Fruit fly (Drosophila melanogaster) whole organism, embryonic: ENCODE measurements around the gene CG45045.

Experiments used
- Blimp-1 ChIP-seq: fragments of 200-800 bp; sonication (Bioruptor generic); optimal IDR thresholded peaks from 3 replicates; lab custom pipeline; 2018; ENCODE audit warnings: missing biosample characterization, missing genetic modification characterization, mild to moderate bottlenecking, moderate library complexity, missing genetic modification reagents
- C15 ChIP-seq: fragments of 200-800 bp; sonication (Bioruptor generic); IDR thresholded peaks from 3 replicates; pipeline ENCODE4 v1.3.6; 2022; ENCODE audit warnings: missing biosample characterization, missing genetic modification characterization
- CG10321 ChIP-seq: fragments of 200-800 bp; sonication (Bioruptor generic); IDR thresholded peaks from 2 replicates; pipeline ENCODE4 v1.3.6; 2022; ENCODE audit warnings: missing biosample characterization, missing genetic modification characterization
- CG10979 ChIP-seq: fragments of 200-800 bp; sonication (Bioruptor generic); optimal IDR thresholded peaks from 2 replicates; lab custom pipeline; 2018; ENCODE audit warnings: missing biosample characterization, mild to moderate bottlenecking, missing genetic modification characterization, moderate library complexity
- CG13123 ChIP-seq: fragments of 200-800 bp; sonication (Bioruptor generic); optimal IDR thresholded peaks from 2 replicates; lab custom pipeline; 2016; ENCODE audit warnings: missing biosample characterization, missing genetic modification characterization
- CG13287 ChIP-seq: fragments of 200-800 bp; sonication (Bioruptor generic); IDR thresholded peaks from 2 replicates; pipeline ENCODE4 v1.3.6; 2022; ENCODE audit warnings: missing biosample characterization, missing genetic modification characterization; ENCODE audit not compliant: partially characterized antibody
- CG13894 ChIP-seq: fragments of 200-800 bp; sonication (Bioruptor generic); optimal IDR thresholded peaks from 3 replicates; lab custom pipeline; 2018; ENCODE audit warnings: missing biosample characterization, mild to moderate bottlenecking, missing genetic modification characterization, moderate library complexity
- CG14667 ChIP-seq: fragments of 200-800 bp; sonication (Bioruptor generic); IDR thresholded peaks from 2 replicates; pipeline ENCODE4 v1.3.6; 2022; ENCODE audit warnings: missing biosample characterization, missing genetic modification characterization
- CG1647 ChIP-seq: fragments of 200-800 bp; sonication (Bioruptor generic); optimal IDR thresholded peaks from 3 replicates; lab custom pipeline; 2016; ENCODE audit warnings: missing biosample characterization, missing genetic modification characterization
- CG16863 ChIP-seq: fragments of 200-800 bp; sonication (Bioruptor generic); optimal IDR thresholded peaks from 3 replicates; lab custom pipeline; 2016; ENCODE audit warnings: missing biosample characterization, missing genetic modification characterization
- CG17612 ChIP-seq: fragments of 200-800 bp; sonication (Bioruptor generic); IDR thresholded peaks from 2 replicates; pipeline ENCODE4 v1.3.6; 2022; ENCODE audit warnings: missing biosample characterization, missing genetic modification characterization
- CG30431 ChIP-seq: fragments of 200-800 bp; sonication (Bioruptor generic); optimal IDR thresholded peaks from 2 replicates; lab custom pipeline; 2017; ENCODE audit warnings: missing biosample characterization, missing genetic modification characterization
- CG3281 ChIP-seq: fragments of 200-800 bp; sonication (Bioruptor generic); optimal IDR thresholded peaks from 3 replicates; lab custom pipeline; 2017; ENCODE audit warnings: missing biosample characterization, mild to moderate bottlenecking, missing genetic modification characterization
- CG6254 ChIP-seq: fragments of 200-800 bp; sonication (Bioruptor generic); optimal IDR thresholded peaks from 3 replicates; lab custom pipeline; 2017; ENCODE audit warnings: mild to moderate bottlenecking, missing biosample characterization, missing genetic modification reagents, missing genetic modification characterization
- CG7839 ChIP-seq: fragments of 200-800 bp; sonication (Bioruptor generic); optimal IDR thresholded peaks from 3 replicates; lab custom pipeline; 2018; ENCODE audit warnings: missing biosample characterization, mild to moderate bottlenecking, missing genetic modification characterization, moderate library complexity
- CG7928 ChIP-seq: fragments of 200-800 bp; sonication (Bioruptor generic); optimal IDR thresholded peaks from 2 replicates; lab custom pipeline; 2017; ENCODE audit warnings: missing biosample characterization, mild to moderate bottlenecking, missing genetic modification characterization
- CG7987 ChIP-seq: fragments of 200-800 bp; sonication (Bioruptor generic); optimal IDR thresholded peaks from 2 replicates; lab custom pipeline; 2018; ENCODE audit warnings: missing biosample characterization, mild to moderate bottlenecking, missing genetic modification characterization, moderate library complexity
- Camta ChIP-seq: fragments of 200-800 bp; sonication (Bioruptor generic); optimal IDR thresholded peaks from 2 replicates; lab custom pipeline; 2016; ENCODE audit warnings: missing biosample characterization, missing genetic modification characterization
- D19A ChIP-seq: fragments of 200-800 bp; optimal IDR thresholded peaks from 3 replicates; lab custom pipeline; 2019; ENCODE audit warnings: missing biosample characterization, mild to moderate bottlenecking, missing genetic modification characterization, moderate library complexity
- Dek ChIP-seq: fragments of 200-800 bp; sonication (Bioruptor generic); optimal IDR thresholded peaks from 3 replicates; lab custom pipeline; 2019; ENCODE audit warnings: missing biosample characterization, mild to moderate bottlenecking, missing genetic modification characterization, moderate library complexity
- Dfd ChIP-seq, 2 experiments: fragments of >200 bp; optimal IDR thresholded peaks; 2 replicates each; lab custom pipeline; 2017; ENCODE audit warnings: missing biosample characterization in 2 of 2, missing genetic modification characterization in 2 of 2
- Eip74EF ChIP-seq, 2 experiments: fragments of 200-800 bp in 1 of 2; fragments of >200 bp in 1 of 2; sonication (Bioruptor generic) in 1 of 2; optimal IDR thresholded peaks; 2 replicates each; lab custom pipeline; 2017 to 2019; ENCODE audit warnings: missing biosample characterization in 2 of 2, missing genetic modification characterization in 2 of 2, mild to moderate bottlenecking in 1 of 2, moderate library complexity in 1 of 2
- Fer3 ChIP-seq: fragments of 200-800 bp; sonication (Bioruptor generic); optimal IDR thresholded peaks from 2 replicates; lab custom pipeline; 2018; ENCODE audit warnings: missing biosample characterization, mild to moderate bottlenecking, missing genetic modification characterization, moderate library complexity
- Lhr ChIP-seq: fragments of 200-800 bp; sonication (Bioruptor generic); optimal IDR thresholded peaks from 3 replicates; lab custom pipeline; 2017; ENCODE audit warnings: mild to moderate bottlenecking, missing biosample characterization, missing genetic modification reagents, missing genetic modification characterization
- NK7.1 ChIP-seq: fragments of 200-800 bp; sonication (Bioruptor generic); optimal IDR thresholded peaks from 3 replicates; lab custom pipeline; 2016; ENCODE audit warnings: missing biosample characterization, missing genetic modification characterization
- Nf-YB ChIP-seq: fragments of 200-800 bp; sonication (Bioruptor generic); optimal IDR thresholded peaks from 3 replicates; lab custom pipeline; 2019; ENCODE audit warnings: missing biosample characterization, mild to moderate bottlenecking, missing genetic modification characterization, moderate library complexity
- Spps ChIP-seq: fragments of 200-800 bp; sonication (Bioruptor generic); optimal IDR thresholded peaks from 2 replicates; lab custom pipeline; 2018; ENCODE audit warnings: missing biosample characterization, mild to moderate bottlenecking, missing genetic modification characterization
- TFAM ChIP-seq: fragments of 200-800 bp; sonication (Bioruptor generic); optimal IDR thresholded peaks from 2 replicates; lab custom pipeline; 2017; ENCODE audit warnings: missing biosample characterization, missing genetic modification characterization, inconsistent platforms
- Xrp1 ChIP-seq: fragments of 200-800 bp; sonication (Bioruptor generic); IDR thresholded peaks from 2 replicates; pipeline ENCODE4 v1.3.6; 2022; ENCODE audit warnings: missing biosample characterization, missing genetic modification characterization
- amos ChIP-seq: fragments of 200-800 bp; sonication (Bioruptor generic); IDR thresholded peaks from 2 replicates; pipeline ENCODE4 v1.3.6; 2022; ENCODE audit warnings: missing biosample characterization, missing genetic modification characterization; ENCODE audit not compliant: partially characterized antibody
- cato ChIP-seq: fragments of 200-800 bp; sonication (Bioruptor generic); optimal IDR thresholded peaks from 2 replicates; lab custom pipeline; 2016; ENCODE audit warnings: missing biosample characterization, missing genetic modification characterization, borderline replicate concordance
- croc ChIP-seq: fragments of 200-800 bp; sonication (Bioruptor generic); conservative IDR thresholded peaks from 3 replicates; pipeline ENCODE4 v1.3.6; 2022; ENCODE audit warnings: missing biosample characterization, missing genetic modification characterization
- cwo ChIP-seq: fragments of 200-800 bp; sonication (Bioruptor generic); optimal IDR thresholded peaks from 3 replicates; lab custom pipeline; 2017; ENCODE audit warnings: missing biosample characterization, missing genetic modification characterization, mild to moderate bottlenecking, moderate library complexity, missing genetic modification reagents
- danr ChIP-seq: fragments of 200-800 bp; sonication (Bioruptor generic); IDR thresholded peaks from 2 replicates; pipeline ENCODE4 v1.3.6; 2022; ENCODE audit warnings: missing biosample characterization, missing genetic modification characterization
- fd102C ChIP-seq: fragments of 200-800 bp; sonication (Bioruptor generic); optimal IDR thresholded peaks from 2 replicates; lab custom pipeline; 2018; ENCODE audit warnings: missing biosample characterization, mild to moderate bottlenecking, missing genetic modification characterization, moderate library complexity
- ftz-f1 ChIP-seq: fragments of 200-800 bp; sonication (Bioruptor generic); optimal IDR thresholded peaks from 2 replicates; lab custom pipeline; 2016; ENCODE audit warnings: missing biosample characterization, missing genetic modification characterization
- gsb-n ChIP-seq: fragments of 200-800 bp; sonication (Bioruptor generic); optimal IDR thresholded peaks from 3 replicates; lab custom pipeline; 2018; ENCODE audit warnings: missing biosample characterization, mild to moderate bottlenecking, missing genetic modification characterization
- gt ChIP-seq: fragments of 200-800 bp; sonication (Bioruptor generic); IDR thresholded peaks from 2 replicates; pipeline ENCODE4 v1.3.6; 2022; ENCODE audit warnings: missing biosample characterization, missing genetic modification characterization
- her ChIP-seq: fragments of 200-800 bp; sonication (Bioruptor generic); optimal IDR thresholded peaks from 2 replicates; lab custom pipeline; 2016; ENCODE audit warnings: missing biosample characterization, missing genetic modification characterization
- ind ChIP-seq: fragments of 200-800 bp; sonication (Bioruptor generic); optimal IDR thresholded peaks from 3 replicates; lab custom pipeline; 2016; ENCODE audit warnings: missing biosample characterization, missing genetic modification characterization
- lbe ChIP-seq: fragments of 200-800 bp; sonication (Bioruptor generic); optimal IDR thresholded peaks from 2 replicates; lab custom pipeline; 2016; ENCODE audit warnings: missing biosample characterization, mild to moderate bottlenecking, missing genetic modification characterization
- lola ChIP-seq, 3 experiments: fragments of >200 bp in 2 of 3; fragments of 200-800 bp in 1 of 3; sonication (Bioruptor generic) in 1 of 3; optimal IDR thresholded peaks; 2 replicates each; lab custom pipeline; 2017 to 2019; ENCODE audit warnings: missing biosample characterization in 3 of 3, missing genetic modification characterization in 3 of 3, mild to moderate bottlenecking in 1 of 3, moderate library complexity in 1 of 3
- mirr ChIP-seq: fragments of 200-800 bp; sonication (Bioruptor generic); optimal IDR thresholded peaks from 3 replicates; lab custom pipeline; 2018; ENCODE audit warnings: missing biosample characterization, mild to moderate bottlenecking, missing genetic modification characterization
- pho ChIP-seq: fragments of 200-800 bp; sonication (Bioruptor generic); optimal IDR thresholded peaks from 2 replicates; lab custom pipeline; 2016; ENCODE audit warnings: missing biosample characterization, missing genetic modification characterization
- phol ChIP-seq: fragments of 200-800 bp; sonication (Bioruptor generic); optimal IDR thresholded peaks from 3 replicates; lab custom pipeline; 2018; ENCODE audit warnings: missing biosample characterization, mild to moderate bottlenecking, missing genetic modification characterization, moderate library complexity
- pita ChIP-seq: fragments of 200-800 bp; sonication (Bioruptor generic); optimal IDR thresholded peaks from 2 replicates; lab custom pipeline; 2017; ENCODE audit warnings: missing biosample characterization, mild to moderate bottlenecking, missing genetic modification characterization
- sisA ChIP-seq: fragments of 200-800 bp; sonication (Bioruptor generic); IDR thresholded peaks from 2 replicates; pipeline ENCODE4 v1.3.6; 2022; ENCODE audit warnings: missing biosample characterization, missing genetic modification characterization
- toy ChIP-seq: fragments of 200-800 bp; sonication (Bioruptor generic); IDR thresholded peaks from 2 replicates; pipeline ENCODE4 v1.3.6; 2022; ENCODE audit warnings: missing biosample characterization, missing genetic modification characterization

The CG45045 gene

dm6 chr3R:17712623-17713521 is 45.5 kb downstream of the CG45045 start (continued):
- TF ChIP-seq CG30431 (GFP tag; lab: Kevin White, UChicago) (no peak), lbe (no peak), fd102C (GFP tag; lab: Kevin White, UChicago) (no peak), Spps (tag; lab: Kevin White, UChicago) (no peak), CG3281 (no peak), C15 (GFP tag; lab: Robert Waterston, UW) (no peak), CG13894 (tag; lab: Kevin White, UChicago) (no peak), croc (GFP tag; lab: Robert Waterston, UW) (no peak), Fer3 (no peak), pho (GFP tag; lab: Kevin White, UChicago) (no peak), lola (GFP tag; optimal IDR thresholded peaks at IDR 0.05; lab: Kevin White, UChicago) (peak in 1 of 3 experiments; percentile 2), CG13123 (GFP tag; lab: Kevin White, UChicago) (no peak), danr (GFP tag; lab: Robert Waterston, UW) (no peak), Nf-YB (GFP tag; lab: Kevin White, UChicago) (no peak), CG10979 (tag; lab: Kevin White, UChicago) (no peak), cwo (GFP tag; lab: Kevin White, UChicago) (peak; percentile 42), gt (no peak), gsb-n (tag; lab: Kevin White, UChicago) (peak; percentile 18), ind (GFP tag; lab: Kevin White, UChicago) (no peak), Eip74EF (GFP tag; optimal IDR thresholded peaks at IDR 0.05; lab: Kevin White, UChicago) (peak in 1 of 2 experiments; percentile 29), mirr (GFP tag; lab: Kevin White, UChicago) (no peak), Lhr (GFP tag; lab: Kevin White, UChicago) (no peak), amos (no peak), CG7839 (tag; lab: Kevin White, UChicago) (no peak), CG6254 (no peak), ftz-f1 (GFP tag; lab: Kevin White, UChicago) (no peak), CG10321 (GFP tag; lab: Robert Waterston, UW) (no peak), cato (GFP tag; lab: Kevin White, UChicago) (no peak), CG17612 (GFP tag; lab: Robert Waterston, UW) (no peak), Dek (tag; lab: Kevin White, UChicago) (no peak), NK7.1 (GFP tag; lab: Kevin White, UChicago) (no peak), D19A (tag; lab: Kevin White, UChicago) (no peak), Dfd (GFP tag; optimal IDR thresholded peaks at IDR 0.05; lab: Kevin White, UChicago) (no peak), CG13287 (GFP tag; lab: Robert Waterston, UW) (no peak), CG7987 (GFP tag; lab: Kevin White, UChicago) (no peak), phol (tag; lab: Kevin White, UChicago) (no peak), sisA (GFP tag; lab: Robert Waterston, UW) (no peak), Xrp1 (GFP tag; lab: Robert Waterston, UW) (peak; percentile 15; the same call in 1 of the 2 replicates), Blimp-1 (GFP tag; lab: Kevin White, UChicago) (peak; percentile 46), TFAM (no peak), toy (GFP tag; lab: Robert Waterston, UW) (no peak), CG14667 (GFP tag; lab: Robert Waterston, UW) (no peak), CG7928 (no peak), her (GFP tag; lab: Kevin White, UChicago) (no peak), Camta (GFP tag; lab: Kevin White, UChicago) (no peak), CG1647 (GFP tag; lab: Kevin White, UChicago) (no peak), pita (GFP tag; lab: Kevin White, UChicago) (no peak), CG16863 (no peak)
